Worm (Caenorhabditis elegans) whole organism, L2 larva: Measurements from ENCODE around the gene wsp-1.

Experiments used
- egl-27 ChIP-seq: sonication (generic microtip); optimal IDR thresholded peaks from 3 replicates; lab custom pipeline; 2017; ENCODE audit warnings: missing biosample characterization, missing genetic modification reagents, missing genetic modification characterization
- lin-11 ChIP-seq: fragments of 150-350 bp; sonication (generic microtip); optimal IDR thresholded peaks from 2 replicates; lab custom pipeline; 2014; ENCODE audit warnings: missing biosample characterization, missing genetic modification characterization, inconsistent platforms, mixed read lengths

- TF ChIP-seq egl-27 (tag; lab: Kevin White, UChicago) (no peak), lin-11 (tag; lab: Kevin White, UChicago) (no peak)
These were observed 44.8 kb upstream of the wsp-1 start, which contains the start of gene T09A12.8 for ce11 chrIV:8243599-8243998.
